Worm (Caenorhabditis elegans): ENCODE results near the gene selt-1.1.
A peak's percentile ranks its signal among the peaks of the same experiment; 100 is the strongest.

The selt-1.1 gene

ce11 chrX:11523704-11524103 is 22.6 kb downstream of the selt-1.1 start:
- TF ChIP-seq W03F9.2 (tag; optimal IDR thresholded peaks at IDR 0.05) (no peak), him-1 (tag; optimal IDR thresholded peaks at IDR 0.05) (no peak), dao-5 (tag; optimal IDR thresholded peaks at IDR 0.05) (no peak)

ce11 chrX:11522058-11522757 is 24.1 kb downstream of the selt-1.1 start, which contains the start of gene sdc-2:
TSS of gene sdc-2 (plus strand) at chrX:11522707.
- no peak for TF ChIP-seq dao-5 (tag; optimal IDR thresholded peaks at IDR 0.05)
- TF ChIP-seq him-1 (tag; optimal IDR thresholded peaks at IDR 0.05), result peak; percentile 44
- TF ChIP-seq W03F9.2 (tag; optimal IDR thresholded peaks at IDR 0.05), result no peak

ce11 chrX:11519016-11519509 is 27.2 kb downstream of the selt-1.1 start, which contains the start of gene hpo-34:
TSS of gene hpo-34 (minus strand) at chrX:11519066.
- TF ChIP-seq W03F9.2 (tag; optimal IDR thresholded peaks at IDR 0.05), result no peak
- no peak for TF ChIP-seq him-1 (tag; optimal IDR thresholded peaks at IDR 0.05)
- no peak for TF ChIP-seq dao-5 (tag; optimal IDR thresholded peaks at IDR 0.05)

DNA sequence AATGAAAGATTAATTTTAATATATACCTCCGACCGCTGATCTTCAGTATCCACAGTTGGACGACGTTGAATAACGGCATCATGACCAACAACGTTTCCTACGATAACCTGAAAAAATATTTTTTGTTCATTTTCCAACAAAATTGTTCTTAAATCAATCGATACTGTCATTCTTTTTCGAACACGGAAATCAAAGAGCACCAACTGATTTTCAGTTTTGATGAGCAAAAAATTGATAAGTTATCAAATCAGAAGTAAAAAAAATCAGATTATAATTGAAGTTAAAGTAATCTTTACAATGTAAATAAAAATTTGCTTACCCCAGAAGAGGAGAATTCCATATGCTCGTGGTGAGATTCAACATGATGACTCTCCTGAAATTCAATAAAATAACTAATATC is 27.9 kb downstream of the selt-1.1 start:
- TF ChIP-seq dao-5 (tag; optimal IDR thresholded peaks at IDR 0.05), result no peak
- no peak for TF ChIP-seq W03F9.2 (tag; optimal IDR thresholded peaks at IDR 0.05)
- no peak for TF ChIP-seq him-1 (tag; optimal IDR thresholded peaks at IDR 0.05)

DNA sequence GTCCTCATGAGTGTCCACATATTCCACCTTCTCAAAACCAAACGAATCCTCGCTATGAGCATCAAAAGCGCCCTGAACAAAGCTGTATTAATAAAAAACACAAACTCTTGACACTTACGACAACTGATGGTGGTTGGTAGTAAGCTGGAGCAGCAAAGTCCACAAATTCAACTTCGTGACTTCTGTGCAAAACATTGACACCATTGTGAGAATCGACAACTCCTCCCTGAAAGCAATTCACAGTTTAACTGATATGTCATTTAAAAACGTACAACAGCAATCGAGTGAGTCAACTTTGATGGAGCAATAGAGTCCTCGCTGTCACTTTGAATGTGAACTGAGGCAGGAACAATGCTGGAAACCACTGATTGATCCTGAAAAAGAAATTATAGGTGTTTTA is 28.9 kb downstream of the selt-1.1 start:
- TF ChIP-seq dao-5 (tag; optimal IDR thresholded peaks at IDR 0.05) (no peak), him-1 (tag; optimal IDR thresholded peaks at IDR 0.05) (no peak), W03F9.2 (tag; optimal IDR thresholded peaks at IDR 0.05) (no peak)

DNA sequence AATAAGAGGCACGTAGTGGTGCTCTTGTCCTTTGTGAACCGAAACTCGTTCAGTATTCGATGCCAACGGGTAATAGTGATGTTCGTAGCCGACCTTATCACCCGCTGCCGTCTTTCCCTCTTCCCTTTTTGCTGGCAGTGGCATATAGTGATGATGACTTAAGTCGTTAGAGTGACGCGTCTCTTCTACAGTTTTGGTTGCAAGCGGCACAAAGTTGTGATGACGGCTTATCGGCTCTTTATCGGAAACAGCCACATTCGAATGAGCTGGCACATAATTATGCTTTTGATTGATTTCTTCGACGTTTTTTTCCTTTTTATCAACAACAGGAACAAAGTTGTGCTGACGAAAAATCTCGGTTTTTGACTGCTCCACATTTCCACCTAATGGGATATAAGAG is 30.9 kb downstream of the selt-1.1 start:
- TF ChIP-seq him-1 (tag; optimal IDR thresholded peaks at IDR 0.05) (no peak), dao-5 (tag; optimal IDR thresholded peaks at IDR 0.05) (no peak), W03F9.2 (tag; optimal IDR thresholded peaks at IDR 0.05) (no peak)

- no peak for TF ChIP-seq dao-5 (tag; optimal IDR thresholded peaks at IDR 0.05)
- TF ChIP-seq him-1 (tag; optimal IDR thresholded peaks at IDR 0.05), result no peak
- TF ChIP-seq W03F9.2 (tag; optimal IDR thresholded peaks at IDR 0.05), result no peak
These were observed 35.1 kb downstream of the selt-1.1 start, which contains the start of gene ccdc-149 for ce11 chrX:11511231-11511630. TSS of gene ccdc-149 (minus strand) at chrX:11511451.

- TF ChIP-seq W03F9.2 (tag; optimal IDR thresholded peaks at IDR 0.05) (no peak), dao-5 (tag; optimal IDR thresholded peaks at IDR 0.05) (no peak), him-1 (tag; optimal IDR thresholded peaks at IDR 0.05) (no peak)
These were observed 36.7 kb downstream of the selt-1.1 start for ce11 chrX:11509547-11509946.

- TF ChIP-seq him-1 (tag; optimal IDR thresholded peaks at IDR 0.05), result no peak
- TF ChIP-seq dao-5 (tag; optimal IDR thresholded peaks at IDR 0.05), result no peak
- no peak for TF ChIP-seq W03F9.2 (tag; optimal IDR thresholded peaks at IDR 0.05)
These were observed 38.5 kb downstream of the selt-1.1 start for ce11 chrX:11507836-11508235.

- TF ChIP-seq dao-5 (tag; optimal IDR thresholded peaks at IDR 0.05), result no peak
- TF ChIP-seq W03F9.2 (tag; optimal IDR thresholded peaks at IDR 0.05), result no peak
- TF ChIP-seq him-1 (tag; optimal IDR thresholded peaks at IDR 0.05), result no peak
These were observed 44.3 kb downstream of the selt-1.1 start, which contains the start of gene F29G6.1 for ce11 chrX:11501967-11502366. TSS of gene F29G6.1 (plus strand) at chrX:11502267.

ce11 chrX:11500589-11500988 is 45.7 kb downstream of the selt-1.1 start:
- TF ChIP-seq him-1 (tag; optimal IDR thresholded peaks at IDR 0.05), result no peak
- no peak for TF ChIP-seq dao-5 (tag; optimal IDR thresholded peaks at IDR 0.05)
- TF ChIP-seq W03F9.2 (tag; optimal IDR thresholded peaks at IDR 0.05), result no peak

- TF ChIP-seq W03F9.2 (tag; optimal IDR thresholded peaks at IDR 0.05), result no peak
- TF ChIP-seq dao-5 (tag; optimal IDR thresholded peaks at IDR 0.05), result no peak
- no peak for TF ChIP-seq him-1 (tag; optimal IDR thresholded peaks at IDR 0.05)
These were observed 46.6 kb downstream of the selt-1.1 start, which contains the start of gene T25C12.3 for ce11 chrX:11499738-11500137. TSS of gene T25C12.3 (minus strand) at chrX:11499999.

ce11 chrX:11498871-11499270 is 47.4 kb downstream of the selt-1.1 start:
- TF ChIP-seq W03F9.2 (tag; optimal IDR thresholded peaks at IDR 0.05), result no peak
- no peak for TF ChIP-seq him-1 (tag; optimal IDR thresholded peaks at IDR 0.05)
- no peak for TF ChIP-seq dao-5 (tag; optimal IDR thresholded peaks at IDR 0.05)

All from whole organism, L4/young adult.